Worm (Caenorhabditis elegans): ENCODE measurements around the gene nono-1.

nono-1 gene

ce11 chrIII:5999629-6000028, 41.6 kb upstream of the nono-1 start:
- peak; percentile 36 for TF ChIP-seq unc-42 (tag; optimal IDR thresholded peaks at IDR 0.05)
- TF ChIP-seq sdc-2 (tag; optimal IDR thresholded peaks at IDR 0.05) = no peak
- TF ChIP-seq gmeb-2 (tag; optimal IDR thresholded peaks at IDR 0.05) = no peak

DNA sequence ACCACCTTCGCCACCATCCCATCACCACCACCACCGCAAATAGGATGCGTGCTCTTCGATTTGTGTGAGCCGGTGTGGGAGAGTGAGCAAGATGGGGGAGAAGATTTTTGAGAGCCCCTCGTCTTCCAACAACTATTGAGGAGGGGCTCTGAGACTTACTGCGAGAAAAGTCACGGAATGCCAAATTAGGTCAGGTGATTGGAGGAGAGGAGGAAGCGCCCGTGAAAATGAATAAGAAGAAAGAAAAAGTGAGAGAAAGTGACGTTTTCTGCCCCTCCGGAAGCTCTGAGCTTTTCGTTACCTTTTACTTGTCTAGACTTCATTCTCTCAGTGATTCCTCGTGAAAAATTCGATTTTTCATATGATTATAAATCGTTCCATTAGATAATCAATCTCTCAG, 40.6 kb upstream of the nono-1 start:
- no peak for TF ChIP-seq ets-4 (tag; optimal IDR thresholded peaks at IDR 0.05)
- TF ChIP-seq unc-42 (tag; optimal IDR thresholded peaks at IDR 0.05) = peak; percentile 33

DNA sequence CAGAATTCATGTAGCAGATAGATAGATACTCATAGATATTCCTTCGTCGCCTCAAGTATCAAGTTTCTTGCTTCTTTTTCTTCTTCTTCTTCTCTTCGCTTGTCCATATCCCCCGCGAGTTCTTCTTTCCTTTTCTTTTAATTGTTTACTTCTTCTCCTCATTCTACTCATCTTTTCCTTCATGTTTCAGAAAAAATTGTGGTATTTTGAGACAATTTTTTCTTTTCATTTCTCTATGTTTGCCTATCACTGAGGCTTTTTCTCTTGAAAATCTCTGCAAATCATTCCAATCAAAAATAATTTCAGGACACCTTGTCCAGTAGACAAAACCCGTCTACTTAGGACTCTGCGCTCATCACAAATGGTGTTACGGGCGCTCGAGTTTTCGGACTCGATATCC, 34.9 kb upstream of the nono-1 start, which contains the start of gene T04C9.1:
TSS of gene T04C9.1 (plus strand) at position 301 of the 400 bp plus-strand sequence.
- TF ChIP-seq ceh-9 (tag; optimal IDR thresholded peaks at IDR 0.05) = no peak
- no peak for TF ChIP-seq sox-4 (tag; optimal IDR thresholded peaks at IDR 0.05)
- no peak for TF ChIP-seq T23F11.4 (GFP tag; optimal IDR thresholded peaks at IDR 0.05)
- TF ChIP-seq ceh-24 (tag; optimal IDR thresholded peaks at IDR 0.05) = no peak
- no peak for TF ChIP-seq hlh-15 (tag; optimal IDR thresholded peaks at IDR 0.05)
- TF ChIP-seq pax-1 (tag; optimal IDR thresholded peaks at IDR 0.05) = no peak
- no peak for TF ChIP-seq ceh-2 (tag; optimal IDR thresholded peaks at IDR 0.05)
- TF ChIP-seq fkh-10 (GFP tag; optimal IDR thresholded peaks at IDR 0.05) = no peak
- TF ChIP-seq ceh-6 (GFP tag; optimal IDR thresholded peaks at IDR 0.05) = no peak
- TF ChIP-seq ceh-14 (tag; optimal IDR thresholded peaks at IDR 0.05) = no peak
- no peak for TF ChIP-seq ceh-31 (tag; optimal IDR thresholded peaks at IDR 0.05)
- no peak for TF ChIP-seq K09A11.1 (tag; optimal IDR thresholded peaks at IDR 0.05; ENCODE audit: insufficient read depth)
- TF ChIP-seq C38D4.7 (GFP tag; optimal IDR thresholded peaks at IDR 0.05) = no peak
- TF ChIP-seq unc-42 (tag; optimal IDR thresholded peaks at IDR 0.05) = no peak
- TF ChIP-seq fkh-6 (tag; optimal IDR thresholded peaks at IDR 0.05) = no peak

DNA sequence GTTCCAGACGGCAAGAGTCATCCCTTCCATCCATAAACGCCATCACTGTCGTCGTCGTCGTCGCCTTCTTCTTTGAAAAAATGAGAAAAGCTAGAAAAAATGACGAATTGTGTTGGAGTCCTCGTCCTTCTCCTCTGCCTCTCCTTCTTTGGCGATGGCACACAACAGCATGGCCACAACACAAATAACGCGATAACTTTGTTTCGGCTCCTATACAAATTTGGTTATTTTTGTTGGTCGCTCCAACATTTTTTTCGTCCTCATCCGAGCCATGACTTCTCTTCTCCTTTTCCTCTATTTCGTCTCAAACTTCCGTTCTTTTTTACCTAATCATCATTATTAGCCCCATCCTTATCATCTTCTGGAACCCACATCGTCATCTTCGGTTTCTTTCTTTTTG, 34.0 kb upstream of the nono-1 start:
- TF ChIP-seq unc-42 (tag; optimal IDR thresholded peaks at IDR 0.05) (peak; percentile 98), ceh-24 (tag; optimal IDR thresholded peaks at IDR 0.05) (no peak)

DNA sequence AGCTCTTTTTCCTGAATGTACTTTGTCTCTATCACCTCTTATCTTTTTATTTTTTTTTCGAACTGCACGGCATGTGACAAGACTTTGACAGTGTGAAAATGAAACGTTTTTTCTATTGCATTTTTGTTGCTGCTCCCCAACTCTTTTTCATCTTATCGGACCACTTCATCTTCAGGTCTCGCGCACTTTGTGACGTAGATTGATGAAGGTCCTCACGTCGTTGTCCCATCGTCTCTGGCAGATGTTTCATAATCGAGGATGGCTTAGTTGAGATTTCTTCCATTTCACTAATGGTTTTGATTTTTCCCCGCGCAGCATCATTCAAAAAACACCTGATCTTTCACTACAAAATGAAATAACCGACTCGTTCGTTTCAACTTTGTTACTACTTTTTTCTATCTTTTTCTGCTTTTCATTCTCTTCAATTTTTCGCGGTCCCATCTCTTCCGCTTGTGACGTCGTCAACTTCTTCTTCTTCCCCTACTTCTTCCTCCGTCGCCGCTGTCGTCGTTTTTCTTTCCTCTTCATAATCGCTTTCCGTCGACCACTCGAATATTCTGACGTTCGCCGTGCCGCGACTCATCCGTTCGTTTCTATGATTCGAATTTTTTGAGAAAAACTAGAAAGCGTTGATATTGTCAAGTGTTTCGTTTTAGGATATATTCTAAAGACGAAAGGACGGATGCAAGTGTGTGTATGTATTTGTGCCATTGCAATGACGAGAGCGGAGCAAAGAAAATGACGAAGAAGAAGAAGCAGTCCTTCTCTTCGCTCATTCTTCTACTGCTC, 33.3 kb upstream of the nono-1 start, which contains the start of gene T04C9.2:
TSS of gene T04C9.2 (plus strand) at position 739 of the 789 bp plus-strand sequence.
- TF ChIP-seq unc-42 (tag; optimal IDR thresholded peaks at IDR 0.05) (peak; percentile 51), unc-55 (GFP tag; optimal IDR thresholded peaks at IDR 0.05) (peak; percentile 47), F13H6.1 (tag; optimal IDR thresholded peaks at IDR 0.05) (no peak)

ce11 chrIII:5990090-5990489, 32.0 kb upstream of the nono-1 start:
- TF ChIP-seq ceh-22 (tag; optimal IDR thresholded peaks at IDR 0.05) (no peak), hlh-6 (tag; optimal IDR thresholded peaks at IDR 0.05) (no peak), elt-2 (tag; optimal IDR thresholded peaks at IDR 0.05) (no peak), pros-1 (tag; optimal IDR thresholded peaks at IDR 0.05) (no peak), pag-3 (tag; optimal IDR thresholded peaks at IDR 0.05; ENCODE audit: borderline replicate concordance) (no peak), eyg-1 (tag; optimal IDR thresholded peaks at IDR 0.05) (no peak), pat-9 (tag; optimal IDR thresholded peaks at IDR 0.05) (no peak), K02D7.2 (tag; optimal IDR thresholded peaks at IDR 0.05) (no peak), zip-5 (tag; optimal IDR thresholded peaks at IDR 0.05) (no peak), ceh-9 (tag; optimal IDR thresholded peaks at IDR 0.05) (no peak), unc-86 (tag; optimal IDR thresholded peaks at IDR 0.05) (no peak), ceh-18 (tag; optimal IDR thresholded peaks at IDR 0.05) (no peak), C38D4.7 (GFP tag; optimal IDR thresholded peaks at IDR 0.05) (no peak), nfya-1 (tag; optimal IDR thresholded peaks at IDR 0.05) (no peak), hlh-15 (tag; optimal IDR thresholded peaks at IDR 0.05) (no peak), pha-2 (tag; optimal IDR thresholded peaks at IDR 0.05) (no peak), tbx-2 (tag; optimal IDR thresholded peaks at IDR 0.05) (no peak), ceh-14 (tag; optimal IDR thresholded peaks at IDR 0.05) (no peak), K09A11.1 (tag; optimal IDR thresholded peaks at IDR 0.05; ENCODE audit: insufficient read depth) (no peak)
